Worm (Caenorhabditis elegans): Measurements from ENCODE around the gene T16G12.10.

T16G12.10 gene

DNA sequence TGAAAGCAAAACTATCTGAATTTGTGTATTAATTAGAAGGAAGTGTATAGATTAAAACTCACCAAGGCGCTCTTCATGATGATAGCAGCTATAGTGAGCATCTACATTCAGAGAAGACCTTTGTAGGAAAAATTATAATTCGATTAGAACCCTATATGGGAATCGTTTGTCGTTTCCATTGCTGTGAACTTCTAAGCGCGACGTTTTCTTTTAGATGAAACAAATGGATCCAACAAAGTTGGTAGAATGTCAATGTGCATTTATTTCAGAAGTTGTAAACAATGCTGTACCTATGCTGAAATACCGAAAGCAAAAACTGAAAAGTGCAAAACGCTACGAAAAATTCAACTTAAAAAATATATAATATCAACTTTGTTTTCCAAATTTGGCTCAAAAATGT lies at the start of gene T16G12.10:
Gene T16G12.10, minus strand, starts transcription at position 101 of the 400 bp plus-strand sequence.
- TF ChIP-seq mep-1 (tag; optimal IDR thresholded peaks at IDR 0.05) (no peak), unc-30 (tag; optimal IDR thresholded peaks at IDR 0.05) (no peak), nhr-20 (tag; optimal IDR thresholded peaks at IDR 0.05) (no peak), unc-86 (tag; optimal IDR thresholded peaks at IDR 0.05) (no peak), dsc-1 (tag; optimal IDR thresholded peaks at IDR 0.05) (no peak), lin-39 (tag; optimal IDR thresholded peaks at IDR 0.05) (no peak), rnt-1 (tag; optimal IDR thresholded peaks at IDR 0.05) (no peak), ceh-90 (tag; optimal IDR thresholded peaks at IDR 0.05) (no peak), ceh-8 (GFP tag; optimal IDR thresholded peaks at IDR 0.05) (no peak), ceh-88 (GFP tag; IDR thresholded peaks at IDR 0.05) (no peak), lin-15B (tag; optimal IDR thresholded peaks at IDR 0.05) (no peak), unc-62 (GFP tag; optimal IDR thresholded peaks at IDR 0.05) (no peak), fkh-4 (tag; optimal IDR thresholded peaks at IDR 0.05; ENCODE audit: borderline replicate concordance) (no peak), snu-23 (GFP tag; optimal IDR thresholded peaks at IDR 0.05) (no peak), sox-4 (tag; optimal IDR thresholded peaks at IDR 0.05) (no peak), xbp-1 (tag; optimal IDR thresholded peaks at IDR 0.05) (no peak), sptf-1 (tag; optimal IDR thresholded peaks at IDR 0.05) (no peak), unc-98 (GFP tag; IDR thresholded peaks at IDR 0.05) (no peak), tlp-1 (tag; optimal IDR thresholded peaks at IDR 0.05) (no peak), elt-2 (tag; optimal IDR thresholded peaks at IDR 0.05) (no peak)

DNA sequence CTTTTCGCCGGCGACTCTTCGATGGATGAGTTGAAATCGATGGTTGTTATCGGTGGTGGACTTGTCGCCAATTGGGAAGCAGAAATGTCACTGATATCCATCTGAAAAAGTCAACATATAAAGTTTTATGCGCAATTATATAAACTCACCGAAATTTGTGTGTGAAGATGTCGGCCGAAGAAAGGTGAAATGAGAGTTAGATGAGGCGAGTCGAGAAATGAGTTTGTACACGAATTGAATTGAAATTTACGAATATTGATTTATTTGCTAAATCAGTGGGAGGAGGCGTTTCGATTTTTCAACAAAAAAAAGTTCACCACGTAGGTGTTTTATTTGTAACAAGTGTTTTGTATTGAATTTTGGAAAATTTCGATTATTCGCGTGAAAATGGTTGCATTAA lies 45.4 kb upstream of the T16G12.10 start, which contains the start of gene kel-10:
Gene kel-10, minus strand, starts transcription at position 101 of the 400 bp plus-strand sequence.
- TF ChIP-seq nhr-85 (tag) (no peak), aly-2 (tag; optimal IDR thresholded peaks at IDR 0.05) (no peak), rnt-1 (tag; optimal IDR thresholded peaks at IDR 0.05) (no peak), hlh-4 (tag; optimal IDR thresholded peaks at IDR 0.05) (no peak), ceh-82 (tag; optimal IDR thresholded peaks at IDR 0.05) (no peak), mab-9 (GFP tag; IDR thresholded peaks at IDR 0.05) (no peak), ceh-63 (GFP tag; optimal IDR thresholded peaks at IDR 0.05) (no peak), nhr-77 (tag; optimal IDR thresholded peaks at IDR 0.05) (no peak), tlp-1 (tag; optimal IDR thresholded peaks at IDR 0.05) (no peak), ets-5 (GFP tag; IDR thresholded peaks at IDR 0.05) (no peak), C04F5.9 (tag; optimal IDR thresholded peaks at IDR 0.05) (no peak), C34B4.2 (tag; optimal IDR thresholded peaks at IDR 0.05) (no peak), unc-30 (tag; optimal IDR thresholded peaks at IDR 0.05) (no peak), ama-1 (optimal IDR thresholded peaks at IDR 0.05) (no peak), nhr-19 (GFP tag; conservative IDR thresholded peaks at IDR 0.05) (no peak), zip-4 (GFP tag; optimal IDR thresholded peaks at IDR 0.05) (no peak), xbp-1 (tag; optimal IDR thresholded peaks at IDR 0.05) (no peak), fkh-4 (tag; optimal IDR thresholded peaks at IDR 0.05; ENCODE audit: borderline replicate concordance) (no peak), vab-15 (tag; optimal IDR thresholded peaks at IDR 0.05) (no peak)

DNA sequence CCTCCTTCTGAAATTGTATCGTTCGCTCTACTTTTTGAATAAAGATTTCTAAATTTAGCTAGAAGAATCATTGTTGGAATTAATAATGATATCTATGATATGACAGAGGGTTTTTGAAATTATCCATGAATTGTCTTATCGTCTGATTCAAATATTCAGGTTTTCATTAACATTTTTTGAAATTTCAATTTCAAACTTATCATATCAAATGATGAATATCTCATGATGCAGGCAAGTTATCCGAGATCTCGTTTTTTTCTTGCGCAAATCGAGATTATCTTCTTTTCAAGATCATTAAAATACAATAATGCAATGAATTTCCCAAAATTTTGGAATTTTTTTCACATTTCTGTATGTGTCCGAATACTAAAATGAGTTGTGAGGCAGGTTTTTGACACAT lies 42.0 kb upstream of the T16G12.10 start, which contains the start of gene spop-1:
Gene spop-1, minus strand, starts transcription at position 101 of the 400 bp plus-strand sequence.
- TF ChIP-seq pax-3 (tag; optimal IDR thresholded peaks at IDR 0.05) (no peak), nhr-237 (tag; optimal IDR thresholded peaks at IDR 0.05) (no peak), mep-1 (tag; optimal IDR thresholded peaks at IDR 0.05) (no peak), rnt-1 (tag; optimal IDR thresholded peaks at IDR 0.05) (no peak), unc-98 (GFP tag; IDR thresholded peaks at IDR 0.05) (no peak), sptf-1 (tag; optimal IDR thresholded peaks at IDR 0.05) (no peak), vab-15 (tag; optimal IDR thresholded peaks at IDR 0.05) (no peak)

DNA sequence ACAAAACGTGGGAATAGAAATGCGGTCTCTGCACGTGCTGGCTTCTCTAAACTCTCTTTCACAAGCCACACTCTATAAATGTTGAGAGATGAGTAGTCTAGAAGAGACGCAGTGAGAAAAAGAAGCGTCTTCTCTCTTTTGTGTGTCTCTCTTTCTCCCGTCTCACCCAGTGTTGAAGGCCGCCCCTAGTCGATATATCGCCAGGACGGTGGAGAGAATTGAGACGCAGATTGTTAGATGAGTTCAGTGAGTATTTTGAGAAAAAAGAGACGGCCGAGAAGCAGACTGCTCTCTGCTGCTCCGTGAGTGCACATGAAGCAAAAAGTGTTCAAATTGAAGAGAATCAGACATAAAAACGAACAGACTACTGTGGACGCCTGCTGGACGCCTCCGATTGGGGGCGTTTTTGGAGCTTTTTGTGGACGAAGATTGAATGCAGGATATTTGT lies 40.6 kb upstream of the T16G12.10 start:
- TF ChIP-seq ces-1 (GFP tag; optimal IDR thresholded peaks at IDR 0.05) (no peak), jun-1 (tag; optimal IDR thresholded peaks at IDR 0.05) (peak; percentile 90), grh-1 (GFP tag; IDR thresholded peaks at IDR 0.05) (peak; percentile 60), swsn-7 (tag; optimal IDR thresholded peaks at IDR 0.05) (peak; percentile 93), isw-1 (GFP tag; IDR thresholded peaks at IDR 0.05) (peak; percentile 75), C04F5.9 (tag; optimal IDR thresholded peaks at IDR 0.05) (no peak), C16A3.4 (tag; optimal IDR thresholded peaks at IDR 0.05) (no peak), mep-1 (tag; optimal IDR thresholded peaks at IDR 0.05) (peak; percentile 83), hpl-2 (GFP tag; optimal IDR thresholded peaks at IDR 0.05) (no peak), ets-5 (GFP tag; IDR thresholded peaks at IDR 0.05) (no peak), ztf-4 (tag; optimal IDR thresholded peaks at IDR 0.05) (peak; percentile 54), C34B4.2 (tag; optimal IDR thresholded peaks at IDR 0.05) (no peak), xbp-1 (tag; optimal IDR thresholded peaks at IDR 0.05) (peak; percentile 80), lin-14 (GFP tag; optimal IDR thresholded peaks at IDR 0.05) (peak; percentile 99), nhr-85 (tag) (peak; percentile 93), F16B12.6 (tag; optimal IDR thresholded peaks at IDR 0.05) (peak; percentile 65), irx-1 (tag; optimal IDR thresholded peaks at IDR 0.05) (peak; percentile 79), rnt-1 (tag; optimal IDR thresholded peaks at IDR 0.05) (peak; percentile 91), mdl-1 (tag; optimal IDR thresholded peaks at IDR 0.05) (peak; percentile 88 to 97), zag-1 (tag; optimal IDR thresholded peaks at IDR 0.05) (peak; percentile 28)
